Worm (Caenorhabditis elegans) whole organism, L2 larva: ENCODE results near the gene osm-12.

ENCODE experiments used
- blmp-1 ChIP-seq: sonication (generic microtip); optimal IDR thresholded peaks from 2 replicates; lab custom pipeline; 2017; ENCODE audit warnings: missing genetic modification characterization, mild to moderate bottlenecking, missing compliant biosample characterization, antibody characterized with exemption, moderate library complexity; ENCODE audit not compliant: insufficient read depth
- lin-13 ChIP-seq: fragments of 150-350 bp; optimal IDR thresholded peaks from 2 replicates; lab custom pipeline; 2014; ENCODE audit warnings: missing biosample characterization, missing genetic modification reagents, missing genetic modification characterization
- mdl-1 ChIP-seq, 2 experiments: fragments of 150-350 bp in 1 of 2; sonication (generic microtip) in 1 of 2; optimal IDR thresholded peaks; 2 replicates each; lab custom pipeline; 2017; ENCODE audit warnings: missing biosample characterization in 2 of 2, missing genetic modification characterization in 2 of 2
- nhr-237 ChIP-seq: fragments of 150-350 bp; optimal IDR thresholded peaks from 2 replicates; lab custom pipeline; 2014; ENCODE audit warnings: missing biosample characterization, missing genetic modification characterization
- unc-55 ChIP-seq: fragments of 150-350 bp; sonication (generic microtip); optimal IDR thresholded peaks from 3 replicates; lab custom pipeline; 2014; ENCODE audit warnings: missing biosample characterization, missing genetic modification reagents, missing genetic modification characterization

ce11 chrIII:12160458-12160857, 41.9 kb downstream of the osm-12 start, which contains the start of gene Y75B8A.8:
- TF ChIP-seq blmp-1 (tag; lab: Kevin White, UChicago) (no peak), lin-13 (no peak), unc-55 (no peak), nhr-237 (no peak), mdl-1 (tag; optimal IDR thresholded peaks at IDR 0.05; lab: Kevin White, UChicago) (no peak)
